Worm (Caenorhabditis elegans) whole organism, midembryonic: Measurements from ENCODE around the gene immt-1.

Source experiments
- cog-1 ChIP-seq: sonication (generic microtip); optimal IDR thresholded peaks from 2 replicates; lab custom pipeline; 2016; ENCODE audit warnings: missing genetic modification characterization, missing compliant biosample characterization
- klf-2 ChIP-seq: fragments of 200-800 bp; sonication (Bioruptor generic); conservative IDR thresholded peaks from 2 replicates; pipeline ENCODE4 v1.3.6; 2022; ENCODE audit warnings: missing genetic modification reagents, missing genetic modification characterization, missing compliant biosample characterization
- ztf-23 ChIP-seq: fragments of 200-800 bp; sonication (Bioruptor generic); IDR thresholded peaks from 2 replicates; pipeline ENCODE4 v1.3.6; 2022; ENCODE audit warnings: missing genetic modification reagents, missing genetic modification characterization, missing compliant biosample characterization

- TF ChIP-seq ztf-23 (no peak), klf-2 (GFP tag; lab: Robert Waterston, UW) (no peak), cog-1 (no peak)
Observed at ce11 chrX:2667779-2668178, 19.2 kb downstream of the immt-1 start, which contains the start of gene C09B7.2.
